Worm (Caenorhabditis elegans): Measurements from ENCODE around the gene C32D5.7.

C32D5.7 gene

DNA sequence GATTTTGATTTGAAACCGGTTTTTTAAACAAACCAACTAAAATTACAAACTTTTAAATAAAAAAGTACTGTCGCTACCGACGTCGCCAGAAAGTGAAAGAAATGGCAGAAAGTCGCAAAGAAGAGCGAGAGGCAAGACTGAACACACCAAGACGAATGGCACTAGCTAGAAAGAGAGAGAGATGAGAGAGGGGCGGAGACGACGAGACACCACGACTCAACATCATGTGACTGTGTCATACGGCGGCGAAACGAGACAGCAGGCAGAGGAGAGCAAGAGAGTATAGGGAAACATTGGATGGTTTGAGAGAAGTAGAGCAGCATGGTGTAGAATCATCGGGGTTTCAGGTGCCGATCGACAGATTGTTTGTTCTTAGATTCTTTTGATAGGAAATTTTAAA, 8.5 kb upstream of the C32D5.7 start (continued):
- peak; percentile 47 for TF ChIP-seq snpc-4 (tag; optimal IDR thresholded peaks at IDR 0.05)
- no peak for TF ChIP-seq ztf-1 (GFP tag; conservative IDR thresholded peaks at IDR 0.05)
- no peak for TF ChIP-seq nhr-12 (tag; optimal IDR thresholded peaks at IDR 0.05)
- TF ChIP-seq lsy-2 (tag; optimal IDR thresholded peaks at IDR 0.05) = peak; percentile 72 to 92

DNA sequence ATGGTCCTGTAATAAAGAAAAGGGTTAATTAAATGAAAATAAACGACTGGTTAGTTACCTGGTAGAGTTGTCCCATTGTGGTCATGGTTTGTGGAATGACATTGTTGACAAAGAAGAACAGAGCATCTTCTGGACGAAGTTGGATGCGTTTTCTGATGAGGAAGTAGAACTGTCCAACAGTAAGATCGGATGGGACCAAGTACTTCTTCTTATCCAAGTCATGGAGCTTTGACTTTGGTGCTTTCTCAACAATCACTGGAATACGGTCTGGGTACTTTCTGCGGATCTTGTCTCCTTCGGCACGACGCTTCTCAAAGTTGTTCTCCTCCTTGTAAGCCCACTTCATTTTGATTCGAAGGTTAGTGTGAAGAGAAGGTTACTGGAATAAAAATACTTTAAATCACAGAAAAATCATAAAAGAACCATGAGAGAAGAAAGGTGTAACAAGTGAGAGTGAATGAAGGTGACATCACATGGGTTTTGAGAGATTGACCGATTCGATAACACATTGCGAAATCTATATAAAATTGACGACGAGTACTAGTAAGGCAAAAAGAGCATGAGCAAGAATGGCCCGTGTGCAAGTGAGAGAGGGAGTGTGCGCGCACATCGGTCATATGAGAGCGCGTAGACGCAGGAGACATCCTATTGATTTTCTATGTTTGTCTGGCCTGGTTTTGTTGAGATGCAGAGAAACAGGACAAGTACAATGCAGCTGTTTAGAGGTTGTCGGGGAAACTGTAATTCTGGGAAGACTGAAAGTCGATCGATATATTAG, 7.7 kb upstream of the C32D5.7 start, which contains the start of gene lgg-1:
lgg-1 (minus strand) TSS at position 379 of the 778 bp plus-strand sequence.
- TF ChIP-seq alr-1 (tag; optimal IDR thresholded peaks at IDR 0.05) (no peak), zag-1 (tag; optimal IDR thresholded peaks at IDR 0.05) (peak; percentile 71), mab-5 (tag; optimal IDR thresholded peaks at IDR 0.05) (no peak), blmp-1 (tag; optimal IDR thresholded peaks at IDR 0.05; ENCODE audit: insufficient read depth) (peak; percentile 83), snpc-4 (tag; optimal IDR thresholded peaks at IDR 0.05) (no peak), ztf-1 (GFP tag; conservative IDR thresholded peaks at IDR 0.05) (no peak), gmeb-1 (tag; optimal IDR thresholded peaks at IDR 0.05) (no peak), lin-11 (tag; optimal IDR thresholded peaks at IDR 0.05) (peak; percentile 60), unc-39 (tag; optimal IDR thresholded peaks at IDR 0.05) (no peak), F13H6.1 (tag; optimal IDR thresholded peaks at IDR 0.05) (no peak), peb-1 (tag; optimal IDR thresholded peaks at IDR 0.05) (no peak), dmd-4 (tag; optimal IDR thresholded peaks at IDR 0.05) (no peak), sma-9 (GFP tag; optimal IDR thresholded peaks at IDR 0.05) (peak; percentile 51), sma-9 (tag; optimal IDR thresholded peaks at IDR 0.05) (no peak), skn-1 (tag; optimal IDR thresholded peaks at IDR 0.05) (no peak), nhr-21 (tag; optimal IDR thresholded peaks at IDR 0.05) (peak; percentile 50), lin-39 (tag; optimal IDR thresholded peaks at IDR 0.05) (no peak), unc-55 (GFP tag; optimal IDR thresholded peaks at IDR 0.05) (peak; percentile 68), egl-27 (tag; optimal IDR thresholded peaks at IDR 0.05) (peak; percentile 45), nhr-237 (tag; optimal IDR thresholded peaks at IDR 0.05) (no peak), ceh-82 (tag; optimal IDR thresholded peaks at IDR 0.05) (peak; percentile 28), ZK546.5 (tag; optimal IDR thresholded peaks at IDR 0.05) (no peak), nhr-11 (tag; optimal IDR thresholded peaks at IDR 0.05) (no peak), nhr-12 (tag; optimal IDR thresholded peaks at IDR 0.05) (no peak), nhr-23 (tag; optimal IDR thresholded peaks at IDR 0.05) (no peak), ztf-11 (tag; optimal IDR thresholded peaks at IDR 0.05) (no peak), ztf-4 (tag; optimal IDR thresholded peaks at IDR 0.05) (no peak), elt-1 (tag; optimal IDR thresholded peaks at IDR 0.05) (no peak), fos-1 (tag; optimal IDR thresholded peaks at IDR 0.05) (peak; percentile 55), crh-2 (tag; optimal IDR thresholded peaks at IDR 0.05) (peak; percentile 51), Y55F3AM.14 (GFP tag; optimal IDR thresholded peaks at IDR 0.05) (peak; percentile 36), lsy-2 (tag; optimal IDR thresholded peaks at IDR 0.05) (peak; percentile 36 to 59), nhr-25 (tag; optimal IDR thresholded peaks at IDR 0.05) (peak; percentile 55), aly-2 (tag; optimal IDR thresholded peaks at IDR 0.05) (no peak), lin-13 (GFP tag; optimal IDR thresholded peaks at IDR 0.05) (peak; percentile 15), sma-3 (GFP tag; optimal IDR thresholded peaks at IDR 0.05) (peak; percentile 35), sem-4 (tag; optimal IDR thresholded peaks at IDR 0.05) (peak; percentile 9), C34F6.9 (tag; optimal IDR thresholded peaks at IDR 0.05) (peak; percentile 81), ama-1 (optimal IDR thresholded peaks at IDR 0.05) (peak; percentile 97), unc-62 (GFP tag; optimal IDR thresholded peaks at IDR 0.05) (peak; percentile 14), nhr-129 (tag; optimal IDR thresholded peaks at IDR 0.05) (peak; percentile 91), nhr-6 (tag; optimal IDR thresholded peaks at IDR 0.05) (peak; percentile 48), R02D3.7 (tag; optimal IDR thresholded peaks at IDR 0.05) (no peak), nhr-10 (tag; optimal IDR thresholded peaks at IDR 0.05) (no peak), mdl-1 (tag; optimal IDR thresholded peaks at IDR 0.05) (peak; percentile 14 to 25), nhr-77 (tag; optimal IDR thresholded peaks at IDR 0.05) (no peak)

Data from whole organism, L2 larva.